Worm (Caenorhabditis elegans) whole organism, L1 larva: ENCODE data around the gene cpt-3.

Experiments used
- C04F5.9 ChIP-seq: sonication (generic microtip); optimal IDR thresholded peaks from 2 replicates; lab custom pipeline; 2016; ENCODE audit warnings: missing genetic modification characterization, missing compliant biosample characterization
- C16A3.4 ChIP-seq: fragments of 150-350 bp; optimal IDR thresholded peaks from 2 replicates; lab custom pipeline; 2014; ENCODE audit warnings: missing biosample characterization, missing genetic modification characterization
- C34B4.2 ChIP-seq: sonication (generic microtip); optimal IDR thresholded peaks from 2 replicates; lab custom pipeline; 2017; ENCODE audit warnings: mild to moderate bottlenecking, missing genetic modification characterization, missing compliant biosample characterization
- alr-1 ChIP-seq: fragments of 200-800 bp; sonication (Bioruptor generic); optimal IDR thresholded peaks from 2 replicates; lab custom pipeline; 2018; ENCODE audit warnings: borderline replicate concordance, mild to moderate bottlenecking, missing genetic modification characterization, missing compliant biosample characterization
- ama-1 ChIP-seq: fragments of 150-350 bp; optimal IDR thresholded peaks from 2 replicates; lab custom pipeline; 2014
- blmp-1 ChIP-seq: fragments of 150-350 bp; optimal IDR thresholded peaks from 2 replicates; lab custom pipeline; 2014; ENCODE audit warnings: missing biosample characterization, missing genetic modification characterization
- ceh-63 ChIP-seq: fragments of 200-800 bp; sonication (Bioruptor generic); optimal IDR thresholded peaks from 2 replicates; lab custom pipeline; 2018; ENCODE audit warnings: mild to moderate bottlenecking, missing genetic modification characterization, missing compliant biosample characterization
- ceh-8 ChIP-seq: fragments of 200-800 bp; sonication (Bioruptor generic); optimal IDR thresholded peaks from 2 replicates; lab custom pipeline; 2018; ENCODE audit warnings: mild to moderate bottlenecking, missing genetic modification characterization, moderate library complexity, missing compliant biosample characterization
- ceh-82 ChIP-seq, 3 experiments: fragments of 150-350 bp in 1 of 3; sonication (generic microtip) in 2 of 3; optimal IDR thresholded peaks; 2 replicates each; lab custom pipeline; 2014 to 2017; ENCODE audit warnings: missing biosample characterization in 3 of 3, missing genetic modification characterization in 3 of 3
- ceh-88 ChIP-seq: fragments of 200-800 bp; sonication (Bioruptor generic); IDR thresholded peaks from 2 replicates; pipeline ENCODE4 v1.3.6; 2022; ENCODE audit warnings: missing genetic modification characterization, missing compliant biosample characterization
- ceh-90 ChIP-seq: sonication (generic microtip); optimal IDR thresholded peaks from 2 replicates; lab custom pipeline; 2016; ENCODE audit warnings: missing genetic modification characterization, missing compliant biosample characterization
- ces-1 ChIP-seq: fragments of 150-350 bp; optimal IDR thresholded peaks from 2 replicates; lab custom pipeline; 2014; ENCODE audit warnings: missing biosample characterization, missing genetic modification reagents, missing genetic modification characterization
- dpl-1 ChIP-seq, 3 experiments: fragments of 150-350 bp in 2 of 3; sonication (generic microtip) in 1 of 3; optimal IDR thresholded peaks; 2 replicates each; lab custom pipeline; 2014 to 2017; ENCODE audit warnings: missing biosample characterization in 3 of 3, missing genetic modification characterization in 3 of 3, missing genetic modification reagents in 3 of 3
- efl-1 ChIP-seq, 4 experiments: fragments of 150-350 bp; optimal IDR thresholded peaks in 3 of 4; peaks in 1 of 4; 1 replicate in 1 of 4; 2 replicates in 3 of 4; lab custom pipeline; 2014; ENCODE audit warnings: missing biosample characterization in 2 of 4, missing genetic modification characterization in 2 of 4, missing genetic modification reagents in 2 of 4
- efl-3 ChIP-seq: fragments of 200-800 bp; sonication (Bioruptor generic); optimal IDR thresholded peaks from 2 replicates; lab custom pipeline; 2018; ENCODE audit warnings: mild to moderate bottlenecking, missing genetic modification characterization, missing compliant biosample characterization
- egl-27 ChIP-seq, 2 experiments: fragments of 150-350 bp in 1 of 2; sonication (generic microtip); optimal IDR thresholded peaks; 3 replicates each; lab custom pipeline; 2017 to 2018; ENCODE audit warnings: missing biosample characterization in 2 of 2, missing genetic modification characterization in 2 of 2, missing genetic modification reagents in 2 of 2
- elt-2 ChIP-seq: sonication (generic microtip); optimal IDR thresholded peaks from 2 replicates; lab custom pipeline; 2016; ENCODE audit warnings: missing genetic modification characterization, mild to moderate bottlenecking, inconsistent platforms, missing compliant biosample characterization, missing genetic modification reagents
- fkh-8 ChIP-seq: sonication (generic microtip); optimal IDR thresholded peaks from 2 replicates; lab custom pipeline; 2016; ENCODE audit warnings: mild to moderate bottlenecking, missing genetic modification characterization, missing compliant biosample characterization
- fos-1 ChIP-seq: fragments of 150-350 bp; optimal IDR thresholded peaks from 2 replicates; lab custom pipeline; 2014; ENCODE audit warnings: missing biosample characterization, missing genetic modification characterization
- hpl-2 ChIP-seq: fragments of 150-350 bp; optimal IDR thresholded peaks from 2 replicates; lab custom pipeline; 2014; ENCODE audit warnings: missing biosample characterization, missing genetic modification reagents, missing genetic modification characterization
- irx-1 ChIP-seq: sonication (generic microtip); optimal IDR thresholded peaks from 2 replicates; lab custom pipeline; 2016; ENCODE audit warnings: missing genetic modification characterization, missing compliant biosample characterization
- isw-1 ChIP-seq: fragments of 200-800 bp; sonication (Bioruptor generic); IDR thresholded peaks from 2 replicates; pipeline ENCODE4 v1.3.6; 2022; ENCODE audit warnings: missing genetic modification characterization, missing compliant biosample characterization
- lin-15B ChIP-seq: fragments of 150-350 bp; sonication (generic microtip); optimal IDR thresholded peaks from 3 replicates; lab custom pipeline; 2014; ENCODE audit warnings: missing biosample characterization, missing genetic modification characterization
- lin-35 ChIP-seq, 2 experiments: fragments of 150-350 bp; optimal IDR thresholded peaks; 2 replicates each; lab custom pipeline; 2014; ENCODE audit warnings: missing biosample characterization in 2 of 2, missing genetic modification characterization in 2 of 2, missing genetic modification reagents in 2 of 2
- lsy-2 ChIP-seq, 2 experiments: fragments of 150-350 bp; optimal IDR thresholded peaks; 2 replicates each; lab custom pipeline; 2014; ENCODE audit warnings: missing biosample characterization in 2 of 2, missing genetic modification characterization in 2 of 2
- mab-9 ChIP-seq: fragments of 200-800 bp; sonication (Bioruptor generic); IDR thresholded peaks from 2 replicates; pipeline ENCODE4 v1.3.6; 2022; ENCODE audit warnings: missing genetic modification reagents, missing genetic modification characterization, missing compliant biosample characterization
- mdl-1 ChIP-seq, 2 experiments: fragments of 150-350 bp; optimal IDR thresholded peaks; 2 replicates each; lab custom pipeline; 2014 to 2017; ENCODE audit warnings: missing biosample characterization in 2 of 2, missing genetic modification characterization in 2 of 2, inconsistent platforms in 1 of 2
- mef-2 ChIP-seq: fragments of 150-350 bp; optimal IDR thresholded peaks from 2 replicates; lab custom pipeline; 2014; ENCODE audit warnings: missing biosample characterization, missing genetic modification characterization
- nhr-11 ChIP-seq: fragments of 150-350 bp; optimal IDR thresholded peaks from 2 replicates; lab custom pipeline; 2014; ENCODE audit warnings: missing biosample characterization, missing genetic modification characterization
- nhr-19 ChIP-seq: fragments of 200-800 bp; sonication (Bioruptor generic); conservative IDR thresholded peaks from 2 replicates; pipeline ENCODE4 v1.3.6; 2022; ENCODE audit warnings: missing genetic modification characterization, missing compliant biosample characterization
- nhr-20 ChIP-seq: sonication (generic microtip); optimal IDR thresholded peaks from 2 replicates; lab custom pipeline; 2016; ENCODE audit warnings: mild to moderate bottlenecking, missing genetic modification characterization, missing compliant biosample characterization
- nhr-28 ChIP-seq: fragments of 150-350 bp; optimal IDR thresholded peaks from 2 replicates; lab custom pipeline; 2014; ENCODE audit warnings: missing biosample characterization, missing genetic modification characterization
- nhr-47 ChIP-seq: sonication (generic microtip); optimal IDR thresholded peaks from 2 replicates; lab custom pipeline; 2016; ENCODE audit warnings: mild to moderate bottlenecking, missing genetic modification characterization, moderate library complexity, missing compliant biosample characterization
- nhr-77 ChIP-seq: fragments of 150-350 bp; optimal IDR thresholded peaks from 2 replicates; lab custom pipeline; 2014; ENCODE audit warnings: missing biosample characterization, missing genetic modification characterization
- nhr-84 ChIP-seq: sonication (generic microtip); optimal IDR thresholded peaks from 2 replicates; lab custom pipeline; 2017; ENCODE audit warnings: missing biosample characterization, missing genetic modification characterization
- nhr-90 ChIP-seq: sonication (generic microtip); optimal IDR thresholded peaks from 2 replicates; lab custom pipeline; 2016; ENCODE audit warnings: mild to moderate bottlenecking, missing genetic modification characterization, missing compliant biosample characterization; ENCODE audit not compliant: poor library complexity
- pag-3 ChIP-seq: sonication (generic microtip); optimal IDR thresholded peaks from 2 replicates; lab custom pipeline; 2017; ENCODE audit warnings: missing genetic modification characterization, mild to moderate bottlenecking, missing compliant biosample characterization, antibody characterized with exemption, borderline replicate concordance; ENCODE audit not compliant: insufficient read depth
- pax-3 ChIP-seq: fragments of 200-800 bp; sonication (Bioruptor generic); optimal IDR thresholded peaks from 2 replicates; lab custom pipeline; 2018; ENCODE audit warnings: mild to moderate bottlenecking, missing genetic modification characterization, moderate library complexity, missing compliant biosample characterization
- pqm-1 ChIP-seq: sonication (generic microtip); optimal IDR thresholded peaks from 3 replicates; lab custom pipeline; 2017; ENCODE audit warnings: missing biosample characterization, missing genetic modification characterization
- rnt-1 ChIP-seq: sonication (generic microtip); optimal IDR thresholded peaks from 2 replicates; lab custom pipeline; 2016; ENCODE audit warnings: mild to moderate bottlenecking, missing genetic modification characterization, moderate library complexity, missing compliant biosample characterization
- sox-4 ChIP-seq: sonication (generic microtip); optimal IDR thresholded peaks from 2 replicates; lab custom pipeline; 2016; ENCODE audit warnings: missing genetic modification characterization, missing compliant biosample characterization
- sup-37 ChIP-seq: fragments of 200-800 bp; sonication (Bioruptor generic); optimal IDR thresholded peaks from 2 replicates; lab custom pipeline; 2018; ENCODE audit warnings: mild to moderate bottlenecking, missing genetic modification characterization, missing compliant biosample characterization
- tlp-1 ChIP-seq: fragments of 150-350 bp; optimal IDR thresholded peaks from 2 replicates; lab custom pipeline; 2014; ENCODE audit warnings: missing biosample characterization, missing genetic modification characterization
- unc-130 ChIP-seq: fragments of 150-350 bp; optimal IDR thresholded peaks from 2 replicates; lab custom pipeline; 2017; ENCODE audit warnings: missing biosample characterization, missing genetic modification characterization, inconsistent platforms
- unc-62 ChIP-seq: fragments of 150-350 bp; optimal IDR thresholded peaks from 2 replicates; lab custom pipeline; 2014; ENCODE audit warnings: missing biosample characterization, missing genetic modification reagents, missing genetic modification characterization
- unc-98 ChIP-seq: fragments of 200-800 bp; sonication (Bioruptor generic); IDR thresholded peaks from 2 replicates; pipeline ENCODE4 v1.3.6; 2022; ENCODE audit warnings: missing genetic modification characterization, missing compliant biosample characterization
- xbp-1 ChIP-seq: sonication (generic microtip); optimal IDR thresholded peaks from 2 replicates; lab custom pipeline; 2016; ENCODE audit warnings: missing genetic modification characterization, missing compliant biosample characterization
- zag-1 ChIP-seq: fragments of 150-350 bp; optimal IDR thresholded peaks from 2 replicates; lab custom pipeline; 2014; ENCODE audit warnings: missing biosample characterization, missing genetic modification characterization
- zip-4 ChIP-seq: fragments of 200-800 bp; sonication (Bioruptor generic); optimal IDR thresholded peaks from 2 replicates; lab custom pipeline; 2018; ENCODE audit warnings: mild to moderate bottlenecking, missing genetic modification characterization, moderate library complexity, missing compliant biosample characterization
- ztf-11 ChIP-seq, 2 experiments: sonication (generic microtip); optimal IDR thresholded peaks; 2 replicates each; lab custom pipeline; 2016 to 2017; ENCODE audit warnings: missing genetic modification characterization in 2 of 2, missing biosample characterization in 1 of 2, missing compliant biosample characterization in 1 of 2
- ztf-4 ChIP-seq: fragments of 150-350 bp; optimal IDR thresholded peaks from 2 replicates; lab custom pipeline; 2014; ENCODE audit warnings: missing biosample characterization, missing genetic modification characterization

The cpt-3 gene

ce11 chrIII:2129377-2129776, 46.8 kb downstream of the cpt-3 start:
- no peak for TF ChIP-seq sup-37 (GFP tag; lab: Kevin White, UChicago)
- no peak for TF ChIP-seq efl-1 (optimal IDR thresholded peaks at IDR 0.05; lab: Kevin White, UChicago)
- TF ChIP-seq efl-1 (GFP tag; optimal IDR thresholded peaks at IDR 0.05 in 1 of 2; lab: Kevin White, UChicago) = peak in 1 of 2 experiments; percentile 70
- TF ChIP-seq elt-2 (tag; lab: Kevin White, UChicago) = no peak
- TF ChIP-seq alr-1 (tag; lab: Kevin White, UChicago) = no peak
- TF ChIP-seq, all 84 proteins: peak for 1

- TF ChIP-seq nhr-20 (tag; lab: Kevin White, UChicago) (no peak), blmp-1 (tag; lab: Kevin White, UChicago) (no peak), ces-1 (no peak), egl-27 (tag; optimal IDR thresholded peaks at IDR 0.05; lab: Kevin White, UChicago) (no peak), fkh-8 (tag; lab: Kevin White, UChicago) (peak; percentile 33), pqm-1 (tag; lab: Kevin White, UChicago) (no peak), isw-1 (GFP tag; lab: Robert Waterston, UW) (no peak; the same call in 1 of the 2 replicates), irx-1 (no peak), pag-3 (no peak), nhr-77 (no peak), rnt-1 (tag; lab: Kevin White, UChicago) (no peak), ceh-90 (tag; lab: Kevin White, UChicago) (no peak), nhr-84 (tag; lab: Kevin White, UChicago) (no peak), fos-1 (tag; lab: Kevin White, UChicago) (no peak), hpl-2 (GFP tag; lab: Kevin White, UChicago) (no peak), C04F5.9 (tag; lab: Kevin White, UChicago) (no peak), C34B4.2 (tag; lab: Kevin White, UChicago) (no peak), ceh-63 (GFP tag; lab: Kevin White, UChicago) (no peak), elt-2 (tag; lab: Kevin White, UChicago) (no peak), unc-62 (GFP tag; lab: Kevin White, UChicago) (no peak), ztf-11 (tag; optimal IDR thresholded peaks at IDR 0.05; lab: Kevin White, UChicago) (no peak), lsy-2 (tag; optimal IDR thresholded peaks at IDR 0.05; lab: Kevin White, UChicago) (peak; percentile 17), ceh-8 (no peak), ceh-88 (GFP tag; lab: Robert Waterston, UW) (no peak), ceh-82 (tag; optimal IDR thresholded peaks at IDR 0.05; lab: Kevin White, UChicago) (peak in 2 of 3 experiments; percentile 12 to 28), dpl-1 (GFP tag; optimal IDR thresholded peaks at IDR 0.05; lab: Kevin White, UChicago) (no peak), nhr-11 (no peak), lin-15B (tag; lab: Kevin White, UChicago) (no peak), ama-1 (lab: Kevin White, UChicago) (no peak), sup-37 (GFP tag; lab: Kevin White, UChicago) (no peak), ztf-4 (tag; lab: Kevin White, UChicago) (no peak), mef-2 (tag; lab: Kevin White, UChicago) (no peak), lin-35 (GFP tag; optimal IDR thresholded peaks at IDR 0.05; lab: Kevin White, UChicago) (peak in 1 of 2 experiments; percentile 23), C16A3.4 (no peak), tlp-1 (no peak), nhr-19 (GFP tag; lab: Robert Waterston, UW) (no peak), pax-3 (tag; lab: Kevin White, UChicago) (no peak), nhr-28 (tag; lab: Kevin White, UChicago) (no peak), unc-98 (GFP tag; lab: Robert Waterston, UW) (no peak), nhr-47 (tag; lab: Kevin White, UChicago) (peak; percentile 28), efl-3 (GFP tag; lab: Kevin White, UChicago) (no peak), nhr-90 (tag; lab: Kevin White, UChicago) (no peak), sox-4 (no peak), xbp-1 (tag; lab: Kevin White, UChicago) (no peak), zag-1 (tag; lab: Kevin White, UChicago) (no peak), mdl-1 (tag; optimal IDR thresholded peaks at IDR 0.05; lab: Kevin White, UChicago) (no peak), mab-9 (GFP tag; lab: Robert Waterston, UW) (no peak), unc-130 (tag; lab: Kevin White, UChicago) (no peak), zip-4 (GFP tag; lab: Kevin White, UChicago) (no peak)
These were observed 47.4 kb downstream of the cpt-3 start for ce11 chrIII:2129991-2130390.
